Worm (Caenorhabditis elegans): Measurements from ENCODE around the gene T28A8.4.

Gene T28A8.4

ce11 chrIII:13518437-13518836 lies 15.0 kb downstream of the T28A8.4 start:
- TF ChIP-seq F13C5.2 (tag; optimal IDR thresholded peaks at IDR 0.05) (no peak), hnd-1 (tag; optimal IDR thresholded peaks at IDR 0.05) (no peak)

ce11 chrIII:13524021-13524420 lies 20.5 kb downstream of the T28A8.4 start, which contains the start of gene pod-1:
Gene pod-1 (minus strand): TSS chrIII:13524121.
- TF ChIP-seq B0310.2 (tag; optimal IDR thresholded peaks at IDR 0.05): no peak
- no peak for TF ChIP-seq hmbx-1 (tag; optimal IDR thresholded peaks at IDR 0.05)
- no peak for TF ChIP-seq ceh-36 (tag; optimal IDR thresholded peaks at IDR 0.05)
- no peak for TF ChIP-seq hnd-1 (tag; optimal IDR thresholded peaks at IDR 0.05)
- no peak for TF ChIP-seq tbx-11 (GFP tag; IDR thresholded peaks at IDR 0.05)
- no peak for TF ChIP-seq hmg-4 (GFP tag; optimal IDR thresholded peaks at IDR 0.05)
- TF ChIP-seq sea-1 (GFP tag; conservative IDR thresholded peaks at IDR 0.05): no peak
- no peak for TF ChIP-seq tbx-37 (GFP tag; conservative IDR thresholded peaks at IDR 0.05)
- TF ChIP-seq F13C5.2 (tag; optimal IDR thresholded peaks at IDR 0.05): no peak
- no peak for TF ChIP-seq flt-1 (GFP tag; IDR thresholded peaks at IDR 0.05)
- TF ChIP-seq ceh-13 (GFP tag; optimal IDR thresholded peaks at IDR 0.05): no peak
- no peak for TF ChIP-seq ets-7 (tag; optimal IDR thresholded peaks at IDR 0.05)
- TF ChIP-seq aly-1 (tag; optimal IDR thresholded peaks at IDR 0.05): no peak
- no peak for TF ChIP-seq tra-4 (tag; optimal IDR thresholded peaks at IDR 0.05)
- TF ChIP-seq ama-1 (optimal IDR thresholded peaks at IDR 0.05): no peak
- TF ChIP-seq scrt-1 (GFP tag; IDR thresholded peaks at IDR 0.05): no peak
- TF ChIP-seq pes-1 (GFP tag; IDR thresholded peaks at IDR 0.05): no peak

DNA sequence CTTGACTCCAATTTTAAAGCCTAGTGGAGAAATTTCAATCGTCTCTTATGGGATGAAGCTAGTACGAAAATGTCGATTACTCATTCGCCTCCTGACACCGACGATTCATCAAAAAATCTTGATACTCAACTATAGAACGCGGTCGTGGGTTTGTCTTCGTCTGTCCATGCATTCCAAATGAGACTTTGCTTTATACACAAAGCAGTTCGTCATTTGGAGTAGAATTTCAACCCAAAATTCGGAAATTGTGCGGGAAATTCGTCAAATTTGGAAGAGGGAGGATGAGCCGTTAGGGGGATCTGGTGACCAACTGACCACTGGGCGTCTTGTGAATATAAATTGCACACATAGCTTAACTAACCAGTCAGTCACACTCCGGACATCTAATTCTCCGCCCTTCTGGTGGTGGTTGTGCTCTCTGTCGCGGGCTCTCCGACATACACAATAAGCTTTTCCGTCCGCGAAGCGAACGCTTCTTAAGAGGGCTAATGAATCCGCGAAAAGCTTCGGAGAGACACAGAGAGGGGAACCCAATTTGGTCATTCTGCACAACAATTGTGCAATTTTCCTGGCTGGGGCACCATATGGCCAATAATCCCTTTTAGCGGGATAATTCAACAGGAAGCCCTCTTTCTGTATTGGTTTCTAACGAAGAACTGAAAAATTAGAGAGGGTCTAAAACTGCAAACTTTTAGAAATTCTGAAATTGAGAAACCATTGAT lies 21.8 kb downstream of the T28A8.4 start:
- TF ChIP-seq hnd-1 (tag; optimal IDR thresholded peaks at IDR 0.05) (no peak), scrt-1 (GFP tag; IDR thresholded peaks at IDR 0.05) (no peak), F13C5.2 (tag; optimal IDR thresholded peaks at IDR 0.05) (no peak), aly-1 (tag; optimal IDR thresholded peaks at IDR 0.05) (no peak), ets-7 (tag; optimal IDR thresholded peaks at IDR 0.05) (no peak), pes-1 (GFP tag; IDR thresholded peaks at IDR 0.05) (no peak), ceh-36 (tag; optimal IDR thresholded peaks at IDR 0.05) (no peak), tbx-11 (GFP tag; IDR thresholded peaks at IDR 0.05) (no peak), ceh-13 (GFP tag; optimal IDR thresholded peaks at IDR 0.05) (no peak), tbx-37 (GFP tag; conservative IDR thresholded peaks at IDR 0.05) (no peak), flt-1 (GFP tag; IDR thresholded peaks at IDR 0.05) (no peak), tra-4 (tag; optimal IDR thresholded peaks at IDR 0.05) (no peak), B0310.2 (tag; optimal IDR thresholded peaks at IDR 0.05) (no peak), hmg-4 (GFP tag; optimal IDR thresholded peaks at IDR 0.05) (no peak), ama-1 (optimal IDR thresholded peaks at IDR 0.05) (no peak), sea-1 (GFP tag; conservative IDR thresholded peaks at IDR 0.05) (no peak), hmbx-1 (tag; optimal IDR thresholded peaks at IDR 0.05) (no peak)

- TF ChIP-seq ceh-36 (tag; optimal IDR thresholded peaks at IDR 0.05) (no peak), ets-7 (tag; optimal IDR thresholded peaks at IDR 0.05) (no peak), hmbx-1 (tag; optimal IDR thresholded peaks at IDR 0.05) (no peak), tbx-37 (GFP tag; conservative IDR thresholded peaks at IDR 0.05) (no peak), sea-1 (GFP tag; conservative IDR thresholded peaks at IDR 0.05) (no peak), F13C5.2 (tag; optimal IDR thresholded peaks at IDR 0.05) (no peak), B0310.2 (tag; optimal IDR thresholded peaks at IDR 0.05) (no peak), ceh-13 (GFP tag; optimal IDR thresholded peaks at IDR 0.05) (no peak), tbx-11 (GFP tag; IDR thresholded peaks at IDR 0.05) (no peak), hmg-4 (GFP tag; optimal IDR thresholded peaks at IDR 0.05) (no peak), ama-1 (optimal IDR thresholded peaks at IDR 0.05) (no peak), flt-1 (GFP tag; IDR thresholded peaks at IDR 0.05) (no peak), aly-1 (tag; optimal IDR thresholded peaks at IDR 0.05) (no peak), scrt-1 (GFP tag; IDR thresholded peaks at IDR 0.05) (no peak)
Observed at ce11 chrIII:13526191-13526590, 22.7 kb downstream of the T28A8.4 start.

ce11 chrIII:13526702-13527101 lies 23.2 kb downstream of the T28A8.4 start:
- TF ChIP-seq aly-1 (tag; optimal IDR thresholded peaks at IDR 0.05): no peak

ce11 chrIII:13527424-13528097 lies 24.1 kb downstream of the T28A8.4 start, which contains the start of gene lron-13:
Gene lron-13 (plus strand): TSS chrIII:13527438.
- TF ChIP-seq sea-1 (GFP tag; conservative IDR thresholded peaks at IDR 0.05): no peak
- peak; percentile 34 for TF ChIP-seq hmg-4 (GFP tag; optimal IDR thresholded peaks at IDR 0.05)

DNA sequence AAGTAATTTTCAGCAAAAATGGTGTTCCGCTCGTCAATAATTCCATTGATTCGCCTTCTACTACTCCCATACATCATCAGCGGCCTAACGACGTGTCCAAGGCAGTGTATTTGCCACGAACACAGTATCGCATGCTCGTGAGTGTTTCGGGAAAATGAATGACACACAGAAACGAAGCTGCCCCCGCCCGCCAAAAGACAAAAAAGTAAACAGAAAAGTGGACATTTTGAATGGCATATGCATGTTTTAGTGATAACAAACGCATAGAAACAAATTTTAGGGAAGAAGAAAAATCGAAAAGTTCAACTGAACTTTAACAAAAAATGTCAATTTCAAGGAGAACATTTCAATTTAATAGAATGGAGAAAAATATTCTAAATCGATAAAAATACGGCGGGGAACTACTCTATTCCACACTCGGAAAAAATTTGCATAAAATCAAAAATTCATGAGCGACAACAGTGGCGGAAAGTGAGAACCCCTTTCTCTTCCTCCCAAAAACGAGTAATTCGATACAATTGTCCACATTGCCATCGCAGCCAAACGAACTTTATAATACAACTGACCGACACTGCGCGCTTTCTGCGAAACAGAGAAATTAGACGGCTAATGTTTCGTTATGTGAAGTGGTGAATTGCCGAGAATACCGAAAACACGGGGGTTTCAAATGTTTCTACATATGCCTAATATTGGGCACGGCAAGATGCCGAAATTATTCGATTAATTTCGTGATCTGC lies 25.2 kb downstream of the T28A8.4 start:
- TF ChIP-seq hnd-1 (tag; optimal IDR thresholded peaks at IDR 0.05): no peak
- TF ChIP-seq tbx-37 (GFP tag; conservative IDR thresholded peaks at IDR 0.05): no peak
- TF ChIP-seq pes-1 (GFP tag; IDR thresholded peaks at IDR 0.05): no peak
- no peak for TF ChIP-seq flt-1 (GFP tag; IDR thresholded peaks at IDR 0.05)
- no peak for TF ChIP-seq scrt-1 (GFP tag; IDR thresholded peaks at IDR 0.05)
- no peak for TF ChIP-seq ets-7 (tag; optimal IDR thresholded peaks at IDR 0.05)
- TF ChIP-seq ceh-13 (GFP tag; optimal IDR thresholded peaks at IDR 0.05): no peak
- no peak for TF ChIP-seq F13C5.2 (tag; optimal IDR thresholded peaks at IDR 0.05)
- no peak for TF ChIP-seq ceh-36 (tag; optimal IDR thresholded peaks at IDR 0.05)
- no peak for TF ChIP-seq B0310.2 (tag; optimal IDR thresholded peaks at IDR 0.05)
- TF ChIP-seq tbx-11 (GFP tag; IDR thresholded peaks at IDR 0.05): no peak
- TF ChIP-seq hmg-4 (GFP tag; optimal IDR thresholded peaks at IDR 0.05): no peak
- TF ChIP-seq sea-1 (GFP tag; conservative IDR thresholded peaks at IDR 0.05): no peak
- TF ChIP-seq ama-1 (optimal IDR thresholded peaks at IDR 0.05): no peak
- no peak for TF ChIP-seq hmbx-1 (tag; optimal IDR thresholded peaks at IDR 0.05)
- TF ChIP-seq aly-1 (tag; optimal IDR thresholded peaks at IDR 0.05): no peak
- TF ChIP-seq tra-4 (tag; optimal IDR thresholded peaks at IDR 0.05): no peak
